Fruit fly (Drosophila melanogaster): ENCODE data around the gene CG17294.
A peak's percentile ranks its signal among the peaks of the same experiment; 100 is the strongest.

Gene CG17294

DNA sequence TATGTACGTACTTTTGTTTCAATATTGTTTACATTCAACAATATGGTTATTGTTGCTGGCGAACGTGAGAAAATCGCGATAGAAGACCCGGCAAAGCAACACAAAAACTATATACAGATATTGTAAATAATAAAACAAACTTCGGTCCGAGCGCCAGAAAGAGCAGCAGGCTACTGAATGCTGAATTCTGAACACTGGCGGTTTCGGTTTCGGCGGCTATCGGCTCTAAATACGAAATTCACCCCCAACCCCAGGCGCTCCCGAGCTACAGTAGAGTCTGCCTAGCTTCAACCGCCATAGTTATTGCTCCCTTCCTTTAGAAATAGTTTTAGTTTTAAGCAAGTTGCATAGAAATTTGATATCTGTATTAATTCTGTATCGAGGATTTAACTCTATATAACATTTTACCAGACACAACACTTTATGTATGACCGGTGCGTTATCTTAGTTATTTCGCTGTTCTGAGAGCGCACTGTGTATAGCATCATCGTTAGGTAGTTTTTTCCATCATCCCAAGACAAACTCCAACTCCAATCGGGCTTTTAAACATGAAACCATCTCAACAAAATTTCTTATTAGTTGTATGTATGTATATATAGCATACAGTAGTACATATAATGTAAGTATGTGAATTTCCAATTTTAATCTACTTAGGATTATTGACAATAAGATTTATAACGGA is 14.4 kb upstream of the CG17294 start, which contains the start of gene CG7627 (continued):
- peak; percentile 80 for TF ChIP-seq HHEX (GFP tag; optimal IDR thresholded peaks at IDR 0.05)
- peak; percentile 38; the same call in 1 of the 2 replicates for TF ChIP-seq Bgb (GFP tag; IDR thresholded peaks at IDR 0.05; ENCODE audit: partially characterized antibody)
- peak; percentile 76 for TF ChIP-seq CG34376 (GFP tag; optimal IDR thresholded peaks at IDR 0.05)
- peak; percentile 30 for TF ChIP-seq wek (GFP tag; optimal IDR thresholded peaks at IDR 0.05)
- TF ChIP-seq Ssrp (tag; optimal IDR thresholded peaks at IDR 0.05): peak; percentile 61
- TF ChIP-seq ems (GFP tag; optimal IDR thresholded peaks at IDR 0.05): peak; percentile 67
- TF ChIP-seq CG1602 (GFP tag; optimal IDR thresholded peaks at IDR 0.05): peak; percentile 23
- TF ChIP-seq Mad (GFP tag; optimal IDR thresholded peaks at IDR 0.05): no peak
- TF ChIP-seq CG30020 (tag; optimal IDR thresholded peaks at IDR 0.05): peak; percentile 32
- peak; percentile 63 for TF ChIP-seq E2f1 (GFP tag; IDR thresholded peaks at IDR 0.05)
- TF ChIP-seq CG9876 (GFP tag; optimal IDR thresholded peaks at IDR 0.05): peak; percentile 35
- TF ChIP-seq CG7556 (GFP tag; optimal IDR thresholded peaks at IDR 0.05): peak; percentile 85
- TF ChIP-seq gsb (GFP tag; IDR thresholded peaks at IDR 0.05): peak; percentile 43; the same call in 1 of the 2 replicates
- peak; percentile 81 for TF ChIP-seq CG31441 (GFP tag; IDR thresholded peaks at IDR 0.05)
- peak; percentile 67; the same call in 1 of the 2 replicates for TF ChIP-seq Awh (GFP tag; IDR thresholded peaks at IDR 0.05)
- TF ChIP-seq CG14965 (GFP tag; optimal IDR thresholded peaks at IDR 0.05; ENCODE audit: borderline replicate concordance): no peak
- TF ChIP-seq CG11456 (GFP tag; IDR thresholded peaks at IDR 0.05): peak; percentile 88
- peak; percentile 61 for TF ChIP-seq Bdp1 (GFP tag; optimal IDR thresholded peaks at IDR 0.05)
- no peak for TF ChIP-seq salm (tag; optimal IDR thresholded peaks at IDR 0.05)
- peak; percentile 85 for TF ChIP-seq Dbx (GFP tag; IDR thresholded peaks at IDR 0.05)
- 0 out of 3 replicates have a peak, but pooled peaks have one; percentile 59 for TF ChIP-seq otp (GFP tag; IDR thresholded peaks at IDR 0.05)
- peak; percentile 46; the same call in 1 of the 2 replicates for TF ChIP-seq CG1024 (GFP tag; IDR thresholded peaks at IDR 0.05)
- peak; percentile 74 for TF ChIP-seq CG18262 (tag; optimal IDR thresholded peaks at IDR 0.05)
- peak; percentile 60 for TF ChIP-seq fd3F (GFP tag; optimal IDR thresholded peaks at IDR 0.05)
- peak; percentile 66 for TF ChIP-seq Asciz (GFP tag; optimal IDR thresholded peaks at IDR 0.05)
- peak; percentile 12 for TF ChIP-seq slp2 (GFP tag; optimal IDR thresholded peaks at IDR 0.05)
- TF ChIP-seq al (GFP tag; IDR thresholded peaks at IDR 0.05): peak; percentile 75
- peak; percentile 55 for TF ChIP-seq CG8388 (GFP tag; optimal IDR thresholded peaks at IDR 0.05)
- TF ChIP-seq Taf1 (GFP tag; IDR thresholded peaks at IDR 0.05): peak; percentile 69
- peak; percentile 87 for TF ChIP-seq slbo (GFP tag; IDR thresholded peaks at IDR 0.05)
- peak; percentile 47 for TF ChIP-seq Camta (GFP tag; optimal IDR thresholded peaks at IDR 0.05)
- TF ChIP-seq gt (GFP tag; IDR thresholded peaks at IDR 0.05): no peak
- TF ChIP-seq CG32532 (GFP tag; IDR thresholded peaks at IDR 0.05): peak; percentile 88
- TF ChIP-seq Jarid2 (GFP tag; optimal IDR thresholded peaks at IDR 0.05): peak; percentile 65
- TF ChIP-seq phol (tag; optimal IDR thresholded peaks at IDR 0.05): peak; percentile 70
- peak; percentile 75 for TF ChIP-seq CG7372 (GFP tag; IDR thresholded peaks at IDR 0.05)
- TF ChIP-seq CG2202 (tag; optimal IDR thresholded peaks at IDR 0.05): no peak
- no peak for TF ChIP-seq sima (GFP tag; optimal IDR thresholded peaks at IDR 0.05)
- TF ChIP-seq tap (tag; optimal IDR thresholded peaks at IDR 0.05): peak; percentile 57
- TF ChIP-seq Doc2 (GFP tag; IDR thresholded peaks at IDR 0.05): peak; percentile 21; the same call in 1 of the 2 replicates
- TF ChIP-seq CG10431 (GFP tag; optimal IDR thresholded peaks at IDR 0.05): no peak
- peak; percentile 57 for TF ChIP-seq sim (GFP tag; IDR thresholded peaks at IDR 0.05)
- TF ChIP-seq CG13424 (tag; optimal IDR thresholded peaks at IDR 0.05): peak; percentile 78
- peak; percentile 67 to 77 for TF ChIP-seq dpn (GFP tag; optimal IDR thresholded peaks at IDR 0.05)
- TF ChIP-seq Dref (GFP tag; IDR thresholded peaks at IDR 0.05): peak; percentile 27
- TF ChIP-seq CG2875 (GFP tag; optimal IDR thresholded peaks at IDR 0.05): peak; percentile 54
- TF ChIP-seq CG4360 (GFP tag; IDR thresholded peaks at IDR 0.05): 0 out of 2 replicates have a peak, but pooled peaks have one; percentile 23
- peak; percentile 76 for TF ChIP-seq Drgx (GFP tag; IDR thresholded peaks at IDR 0.05)
- peak; percentile 76 for TF ChIP-seq CG15269 (tag; optimal IDR thresholded peaks at IDR 0.05)
- peak; percentile 58 for TF ChIP-seq CG6272 (GFP tag; IDR thresholded peaks at IDR 0.05)
